Fruit fly (Drosophila melanogaster) whole organism, pupa: ENCODE results near the gene CG14258.

Experiments used
- CG10348 ChIP-seq: fragments of 200-800 bp; sonication (Bioruptor generic); IDR thresholded peaks from 2 replicates; pipeline ENCODE4 v1.3.6; 2022; ENCODE audit warnings: missing biosample characterization, missing genetic modification characterization
- CG12605 ChIP-seq: fragments of 200-800 bp; sonication (Bioruptor generic); IDR thresholded peaks from 2 replicates; pipeline ENCODE4 v1.3.6; 2022; ENCODE audit warnings: missing biosample characterization, missing genetic modification characterization
- CG13204 ChIP-seq: fragments of 200-800 bp; sonication (Bioruptor generic); optimal IDR thresholded peaks from 2 replicates; lab custom pipeline; 2018; ENCODE audit warnings: missing biosample characterization, mild to moderate bottlenecking, missing genetic modification characterization, moderate library complexity
- CG14655 ChIP-seq: fragments of 200-800 bp; sonication (Bioruptor generic); optimal IDR thresholded peaks from 3 replicates; lab custom pipeline; 2017; ENCODE audit warnings: mild to moderate bottlenecking, missing biosample characterization, missing genetic modification reagents, missing genetic modification characterization
- CG15710 ChIP-seq: fragments of 200-800 bp; sonication (Bioruptor generic); optimal IDR thresholded peaks from 2 replicates; lab custom pipeline; 2018; ENCODE audit warnings: missing biosample characterization, mild to moderate bottlenecking, missing genetic modification characterization, moderate library complexity
- CG17806 ChIP-seq: fragments of 200-800 bp; sonication (Bioruptor generic); optimal IDR thresholded peaks from 2 replicates; lab custom pipeline; 2018; ENCODE audit warnings: missing biosample characterization, mild to moderate bottlenecking, missing genetic modification characterization, moderate library complexity
- CG32121 ChIP-seq: fragments of 200-800 bp; sonication (Bioruptor generic); IDR thresholded peaks from 2 replicates; pipeline ENCODE4 v1.3.6; 2022; ENCODE audit warnings: missing biosample characterization, missing genetic modification characterization
- CG34367 ChIP-seq: fragments of 200-800 bp; sonication (Bioruptor generic); optimal IDR thresholded peaks from 2 replicates; lab custom pipeline; 2018; ENCODE audit warnings: missing biosample characterization, mild to moderate bottlenecking, missing genetic modification characterization
- CG4496 ChIP-seq: fragments of 200-800 bp; sonication (Bioruptor generic); IDR thresholded peaks from 3 replicates; pipeline ENCODE4 v1.3.6; 2022; ENCODE audit warnings: missing biosample characterization, missing genetic modification characterization
- CG8159 ChIP-seq: fragments of 200-800 bp; sonication (Bioruptor generic); optimal IDR thresholded peaks from 3 replicates; lab custom pipeline; 2018; ENCODE audit warnings: missing biosample characterization, mild to moderate bottlenecking, missing genetic modification characterization, moderate library complexity
- CG8301 ChIP-seq: fragments of 200-800 bp; sonication (Bioruptor generic); optimal IDR thresholded peaks from 2 replicates; lab custom pipeline; 2018; ENCODE audit warnings: missing biosample characterization, mild to moderate bottlenecking, missing genetic modification characterization
- CG9948 ChIP-seq: fragments of 200-800 bp; sonication (Bioruptor generic); optimal IDR thresholded peaks from 2 replicates; lab custom pipeline; 2018; ENCODE audit warnings: missing biosample characterization, mild to moderate bottlenecking, missing genetic modification characterization, moderate library complexity
- D1 ChIP-seq: fragments of 200-800 bp; sonication (Bioruptor generic); optimal IDR thresholded peaks from 2 replicates; lab custom pipeline; 2018; ENCODE audit warnings: missing biosample characterization, mild to moderate bottlenecking, missing genetic modification characterization, moderate library complexity
- EcR ChIP-seq: fragments of 200-800 bp; sonication (Bioruptor generic); optimal IDR thresholded peaks from 3 replicates; lab custom pipeline; 2019; ENCODE audit warnings: missing biosample characterization, missing genetic modification characterization, mild to moderate bottlenecking, moderate library complexity, missing genetic modification reagents
- Ets98B ChIP-seq: fragments of 200-800 bp; sonication (Bioruptor generic); IDR thresholded peaks from 2 replicates; pipeline ENCODE4 v1.3.6; 2022; ENCODE audit warnings: missing biosample characterization, missing genetic modification characterization
- Pif1A ChIP-seq: fragments of 200-800 bp; sonication (Bioruptor generic); optimal IDR thresholded peaks from 3 replicates; lab custom pipeline; 2016; ENCODE audit warnings: missing biosample characterization, missing genetic modification characterization
- Pif1B ChIP-seq: fragments of 200-800 bp; sonication (Bioruptor generic); optimal IDR thresholded peaks from 3 replicates; lab custom pipeline; 2016; ENCODE audit warnings: missing biosample characterization, missing genetic modification characterization
- Snoo ChIP-seq: fragments of 200-800 bp; sonication (Bioruptor generic); optimal IDR thresholded peaks from 3 replicates; lab custom pipeline; 2017; ENCODE audit warnings: missing biosample characterization, mild to moderate bottlenecking, missing genetic modification characterization, inconsistent platforms
- fd96Ca ChIP-seq: fragments of 200-800 bp; sonication (Bioruptor generic); IDR thresholded peaks from 3 replicates; pipeline ENCODE4 v1.3.6; 2022; ENCODE audit warnings: missing biosample characterization, missing genetic modification characterization
- gl ChIP-seq: fragments of 200-800 bp; sonication (Bioruptor generic); optimal IDR thresholded peaks from 2 replicates; lab custom pipeline; 2018; ENCODE audit warnings: missing biosample characterization, mild to moderate bottlenecking, missing genetic modification characterization
- rn ChIP-seq: fragments of 200-800 bp; sonication (Bioruptor generic); IDR thresholded peaks from 2 replicates; pipeline ENCODE4 v1.3.6; 2022; ENCODE audit warnings: missing biosample characterization, missing genetic modification characterization

CG14258 gene

dm6 chr3R:27108111-27108510 is 15.2 kb downstream of the CG14258 start:
- TF ChIP-seq fd96Ca (no peak), CG4496 (no peak), D1 (tag; lab: Kevin White, UChicago) (no peak), gl (tag; lab: Kevin White, UChicago) (no peak), CG10348 (no peak), EcR (no peak)

DNA sequence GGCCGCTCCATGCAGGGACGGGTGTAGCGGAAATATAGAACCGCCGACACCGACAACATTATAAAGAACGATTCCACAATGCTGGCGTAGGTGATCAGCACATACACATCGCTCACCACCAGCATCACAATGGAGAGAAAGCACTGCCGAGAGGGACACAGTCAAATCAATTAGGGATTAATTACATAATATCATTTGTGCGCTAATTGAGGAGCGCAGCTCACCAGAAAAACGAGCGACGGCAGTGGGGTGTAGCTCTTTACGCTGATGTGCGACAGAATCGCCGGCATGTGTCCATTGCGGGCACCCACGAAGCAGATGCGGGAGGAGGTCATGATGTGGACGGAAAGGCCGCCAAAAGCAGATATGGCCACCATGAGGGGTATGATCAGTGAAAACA is 16.5 kb downstream of the CG14258 start:
- TF ChIP-seq CG32121 (GFP tag; lab: Robert Waterston, UW) (no peak), Ets98B (GFP tag; lab: Robert Waterston, UW) (no peak), Pif1A (GFP tag; lab: Kevin White, UChicago) (no peak), gl (tag; lab: Kevin White, UChicago) (no peak), CG8159 (no peak), CG9948 (tag; lab: Kevin White, UChicago) (no peak), CG15710 (tag; lab: Kevin White, UChicago) (no peak), EcR (no peak), CG10348 (no peak), Pif1B (GFP tag; lab: Kevin White, UChicago) (no peak), Snoo (tag; lab: Kevin White, UChicago) (no peak), CG34367 (tag; lab: Kevin White, UChicago) (no peak), CG12605 (GFP tag; lab: Robert Waterston, UW) (no peak), CG4496 (no peak), CG14655 (GFP tag; lab: Kevin White, UChicago) (no peak), D1 (tag; lab: Kevin White, UChicago) (no peak), fd96Ca (no peak), CG13204 (GFP tag; lab: Kevin White, UChicago) (no peak)

DNA sequence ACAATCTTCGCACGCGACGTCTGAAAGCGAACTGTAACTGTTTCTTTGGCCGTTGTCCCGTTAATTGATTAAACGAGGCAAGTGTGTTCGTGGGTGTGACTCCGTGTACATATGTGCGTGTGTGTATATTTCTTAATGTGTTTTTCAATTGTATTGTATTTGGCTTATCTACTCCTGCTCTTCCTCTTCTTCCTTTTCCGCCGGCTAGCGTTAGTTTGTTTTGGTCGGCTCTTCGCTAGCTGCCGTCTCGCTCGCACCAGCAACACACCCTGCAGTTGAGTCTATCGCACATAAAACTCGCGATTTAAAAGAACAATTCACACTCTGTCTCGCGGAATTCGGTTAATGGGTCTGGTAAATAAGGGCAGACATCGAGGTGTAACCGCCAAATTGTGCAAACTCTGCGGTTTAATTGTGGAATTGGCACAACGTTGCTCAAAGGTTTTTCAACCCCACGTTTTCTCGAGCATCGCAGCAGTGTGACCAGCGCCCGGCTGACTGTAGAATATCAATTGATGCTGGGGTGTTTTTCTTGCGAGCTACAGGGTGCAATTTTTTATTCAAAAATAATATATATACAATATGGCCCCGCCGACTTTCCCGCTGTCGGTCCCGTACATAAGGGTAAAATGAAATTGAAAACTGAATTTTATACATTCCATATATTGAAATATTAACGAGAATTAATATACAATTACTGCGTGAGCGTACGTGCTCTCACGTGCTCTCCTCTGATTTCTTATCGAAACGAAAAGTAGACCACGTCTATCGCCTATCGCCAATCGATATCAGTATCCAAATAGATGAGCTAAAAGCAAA is 19.1 kb downstream of the CG14258 start, which contains the start of the genes gb and CG5815:
Gene gb, minus strand, starts transcription at position 487 of the 819 bp plus-strand sequence.
Gene CG5815, plus strand, starts transcription at position 783 of the 819 bp plus-strand sequence.
- TF ChIP-seq CG34367 (tag; lab: Kevin White, UChicago) (peak; percentile 76), fd96Ca (peak; percentile 96), gl (tag; lab: Kevin White, UChicago) (peak; percentile 54), CG17806 (tag; lab: Kevin White, UChicago) (peak; percentile 80), CG13204 (GFP tag; lab: Kevin White, UChicago) (no peak), CG10348 (peak; percentile 53), CG12605 (GFP tag; lab: Robert Waterston, UW) (peak; percentile 70), D1 (tag; lab: Kevin White, UChicago) (no peak), rn (GFP tag; lab: Robert Waterston, UW) (peak; percentile 72; the same call in 1 of the 2 replicates), Pif1A (GFP tag; lab: Kevin White, UChicago) (no peak), CG8159 (no peak), CG9948 (tag; lab: Kevin White, UChicago) (peak; percentile 79), CG32121 (GFP tag; lab: Robert Waterston, UW) (peak; percentile 89), CG4496 (peak; percentile 94), CG8301 (tag; lab: Kevin White, UChicago) (peak; percentile 78), EcR (peak; percentile 83), CG15710 (tag; lab: Kevin White, UChicago) (peak; percentile 84), CG14655 (GFP tag; lab: Kevin White, UChicago) (no peak), Snoo (tag; lab: Kevin White, UChicago) (peak; percentile 88), Ets98B (GFP tag; lab: Robert Waterston, UW) (peak; percentile 90), Pif1B (GFP tag; lab: Kevin White, UChicago) (no peak)
- TF ChIP-seq, all 21 proteins: peak for 15

DNA sequence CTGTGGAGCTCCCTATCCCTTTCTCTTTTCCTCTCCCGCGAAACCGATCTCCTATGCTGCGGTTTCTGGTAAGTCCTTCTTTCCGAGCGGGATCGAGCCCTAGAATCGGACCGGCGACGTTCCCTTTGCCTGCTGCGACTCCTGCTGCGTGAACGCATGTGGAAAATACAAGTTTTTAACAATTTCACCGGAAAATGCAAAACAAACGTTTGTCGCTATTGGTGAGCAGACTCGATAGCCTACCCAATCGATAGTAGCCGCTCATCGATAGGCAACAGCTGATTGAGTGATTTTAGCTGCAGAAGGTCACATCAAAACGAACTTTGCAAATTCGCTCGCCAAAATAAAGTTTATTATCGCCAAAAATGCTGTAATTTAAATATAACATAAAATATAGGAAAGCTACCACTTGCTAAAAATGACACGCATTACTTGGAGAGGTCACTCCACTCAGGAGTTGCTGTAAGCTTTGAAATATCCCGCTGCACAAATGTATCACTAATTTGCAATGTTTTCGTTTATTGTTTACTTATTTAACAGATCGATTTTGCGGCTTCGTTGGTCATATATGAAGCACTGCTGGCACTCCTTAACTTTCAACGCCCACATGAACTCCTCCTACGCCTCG is 23.6 kb downstream of the CG14258 start, which contains the start of the genes CG6066 and CG5880:
Gene CG6066, minus strand, starts transcription at position 243 of the 628 bp plus-strand sequence.
Gene CG5880, plus strand, starts transcription at position 281 of the 628 bp plus-strand sequence.
- TF ChIP-seq CG32121 (GFP tag; lab: Robert Waterston, UW): no peak
- TF ChIP-seq CG9948 (tag; lab: Kevin White, UChicago): no peak
- TF ChIP-seq CG8301 (tag; lab: Kevin White, UChicago): no peak
- no peak for TF ChIP-seq D1 (tag; lab: Kevin White, UChicago)
- no peak for TF ChIP-seq CG4496

DNA sequence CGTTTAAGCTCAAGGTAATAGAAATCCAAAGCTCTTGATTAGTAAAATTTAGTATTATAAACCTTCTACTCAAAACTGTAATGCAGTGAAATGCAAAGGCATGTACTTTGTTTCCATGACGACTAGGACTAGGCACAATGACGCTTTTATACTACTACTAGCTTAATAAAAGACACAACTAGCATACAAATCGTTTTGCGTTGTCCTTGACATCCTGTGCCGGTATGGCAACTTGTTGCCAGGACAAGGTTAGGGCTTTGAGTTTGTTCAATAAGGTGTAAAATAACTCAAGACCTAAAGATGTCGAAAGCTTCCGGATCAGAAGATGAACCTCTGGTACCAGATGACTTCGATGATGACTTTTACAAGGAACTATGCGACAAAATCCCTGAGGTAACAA is 25.4 kb downstream of the CG14258 start, which contains the start of gene CG5882:
Gene CG5882, plus strand, starts transcription at position 301 of the 400 bp plus-strand sequence.
- TF ChIP-seq CG15710 (tag; lab: Kevin White, UChicago) (no peak), EcR (no peak), CG12605 (GFP tag; lab: Robert Waterston, UW) (no peak), D1 (tag; lab: Kevin White, UChicago) (no peak), Pif1B (GFP tag; lab: Kevin White, UChicago) (no peak), CG8301 (tag; lab: Kevin White, UChicago) (no peak), rn (GFP tag; lab: Robert Waterston, UW) (no peak), CG34367 (tag; lab: Kevin White, UChicago) (no peak), Snoo (tag; lab: Kevin White, UChicago) (no peak), CG32121 (GFP tag; lab: Robert Waterston, UW) (no peak), CG14655 (GFP tag; lab: Kevin White, UChicago) (no peak)
